Fruit fly (Drosophila melanogaster): ENCODE data around the gene CG43232.

dm6 chr2L:6966309-6966708 is 34.4 kb downstream of the CG43232 start:
- TF ChIP-seq CG2129 (GFP tag; IDR thresholded peaks at IDR 0.05; ENCODE audit: partially characterized antibody) (no peak), CG8944 (GFP tag; optimal IDR thresholded peaks at IDR 0.05) (no peak), lbe (GFP tag; optimal IDR thresholded peaks at IDR 0.05) (no peak), CG13775 (GFP tag; optimal IDR thresholded peaks at IDR 0.05) (no peak), wor (GFP tag; IDR thresholded peaks at IDR 0.05) (no peak), cas (GFP tag; IDR thresholded peaks at IDR 0.05) (no peak), HmgZ (tag; optimal IDR thresholded peaks at IDR 0.05) (no peak), CG1602 (GFP tag; optimal IDR thresholded peaks at IDR 0.05) (no peak), CG1024 (GFP tag; IDR thresholded peaks at IDR 0.05) (no peak), gce (GFP tag; IDR thresholded peaks at IDR 0.05) (no peak), z (GFP tag; IDR thresholded peaks at IDR 0.05) (no peak), Hand (GFP tag; optimal IDR thresholded peaks at IDR 0.05) (no peak), Dref (GFP tag; IDR thresholded peaks at IDR 0.05) (no peak), p53 (GFP tag; optimal IDR thresholded peaks at IDR 0.05) (no peak)
